Worm (Caenorhabditis elegans) whole organism, early embryonic: ENCODE results near the gene C25B8.8.

ENCODE experiments used
- B0310.2 ChIP-seq: sonication (generic microtip); optimal IDR thresholded peaks from 2 replicates; lab custom pipeline; 2016; ENCODE audit warnings: mild to moderate bottlenecking, missing genetic modification characterization, missing compliant biosample characterization
- F13C5.2 ChIP-seq: sonication (generic microtip); optimal IDR thresholded peaks from 2 replicates; lab custom pipeline; 2017; ENCODE audit warnings: mild to moderate bottlenecking, missing genetic modification characterization, inconsistent platforms, missing compliant biosample characterization
- ama-1 ChIP-seq: fragments of 150-350 bp; optimal IDR thresholded peaks from 2 replicates; lab custom pipeline; 2014
- ceh-13 ChIP-seq: fragments of 200-800 bp; sonication (Bioruptor generic); optimal IDR thresholded peaks from 2 replicates; lab custom pipeline; 2018; ENCODE audit warnings: mild to moderate bottlenecking, missing genetic modification characterization, missing compliant biosample characterization
- ceh-36 ChIP-seq: sonication (generic microtip); optimal IDR thresholded peaks from 2 replicates; lab custom pipeline; 2016; ENCODE audit warnings: missing genetic modification characterization, inconsistent platforms, missing compliant biosample characterization
- ets-7 ChIP-seq: sonication (generic microtip); optimal IDR thresholded peaks from 2 replicates; lab custom pipeline; 2016; ENCODE audit warnings: missing genotype, missing genetic modification characterization, missing compliant biosample characterization
- flt-1 ChIP-seq: fragments of 200-800 bp; sonication (Bioruptor generic); IDR thresholded peaks from 2 replicates; pipeline ENCODE4 v1.3.6; 2022; ENCODE audit warnings: missing genetic modification characterization, missing compliant biosample characterization
- hmg-4 ChIP-seq: fragments of 200-800 bp; sonication (Bioruptor generic); optimal IDR thresholded peaks from 2 replicates; lab custom pipeline; 2018; ENCODE audit warnings: mild to moderate bottlenecking, missing genetic modification characterization, missing compliant biosample characterization
- hnd-1 ChIP-seq: sonication (generic microtip); optimal IDR thresholded peaks from 2 replicates; lab custom pipeline; 2016; ENCODE audit warnings: missing genetic modification characterization, missing compliant biosample characterization
- sea-1 ChIP-seq: fragments of 200-800 bp; sonication (Bioruptor generic); conservative IDR thresholded peaks from 2 replicates; pipeline ENCODE4 v1.3.6; 2022; ENCODE audit warnings: missing genetic modification characterization, missing compliant biosample characterization
- tbx-11 ChIP-seq: fragments of 200-800 bp; sonication (Bioruptor generic); IDR thresholded peaks from 2 replicates; pipeline ENCODE4 v1.3.6; 2022; ENCODE audit warnings: missing genetic modification characterization, missing compliant biosample characterization
- tra-4 ChIP-seq: sonication (generic microtip); optimal IDR thresholded peaks from 2 replicates; lab custom pipeline; 2017; ENCODE audit warnings: missing genetic modification characterization, missing compliant biosample characterization

DNA sequence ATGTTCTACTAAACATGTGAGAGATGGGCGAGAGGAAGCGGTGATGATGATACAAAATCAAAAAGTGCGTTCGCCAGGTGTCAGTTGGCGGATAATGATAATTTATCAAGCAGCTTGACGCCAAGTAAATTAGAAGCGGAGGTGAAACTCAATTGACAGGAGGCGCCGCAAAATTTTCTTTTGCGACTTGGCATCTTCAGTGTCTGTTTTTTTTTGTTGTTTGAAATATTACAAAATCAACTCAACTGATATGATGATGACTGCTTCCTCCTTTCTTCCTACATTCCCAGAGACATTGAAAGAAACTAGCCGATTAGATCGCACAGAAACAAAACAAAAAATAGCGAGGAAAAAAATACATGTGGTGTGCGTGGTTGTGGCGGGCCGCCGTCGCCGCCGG, 33.8 kb upstream of the C25B8.8 start:
- TF ChIP-seq ceh-13 (GFP tag; lab: Kevin White, UChicago) = no peak
- TF ChIP-seq ama-1 = no peak
- TF ChIP-seq tra-4 (tag; lab: Kevin White, UChicago) = no peak
- TF ChIP-seq F13C5.2 (tag; lab: Kevin White, UChicago) = no peak
- TF ChIP-seq hnd-1 (tag; lab: Kevin White, UChicago) = no peak
- no peak for TF ChIP-seq sea-1
- TF ChIP-seq ceh-36 = no peak
- TF ChIP-seq ets-7 (tag; lab: Kevin White, UChicago) = no peak
- TF ChIP-seq hmg-4 (GFP tag; lab: Kevin White, UChicago) = no peak
- TF ChIP-seq tbx-11 (GFP tag; lab: Robert Waterston, UW) = no peak
- no peak for TF ChIP-seq B0310.2 (tag; lab: Kevin White, UChicago)
- TF ChIP-seq flt-1 (GFP tag; lab: Robert Waterston, UW) = no peak
